Fruit fly (Drosophila melanogaster): ENCODE measurements around the gene CG14841.

CG14841 gene

DNA sequence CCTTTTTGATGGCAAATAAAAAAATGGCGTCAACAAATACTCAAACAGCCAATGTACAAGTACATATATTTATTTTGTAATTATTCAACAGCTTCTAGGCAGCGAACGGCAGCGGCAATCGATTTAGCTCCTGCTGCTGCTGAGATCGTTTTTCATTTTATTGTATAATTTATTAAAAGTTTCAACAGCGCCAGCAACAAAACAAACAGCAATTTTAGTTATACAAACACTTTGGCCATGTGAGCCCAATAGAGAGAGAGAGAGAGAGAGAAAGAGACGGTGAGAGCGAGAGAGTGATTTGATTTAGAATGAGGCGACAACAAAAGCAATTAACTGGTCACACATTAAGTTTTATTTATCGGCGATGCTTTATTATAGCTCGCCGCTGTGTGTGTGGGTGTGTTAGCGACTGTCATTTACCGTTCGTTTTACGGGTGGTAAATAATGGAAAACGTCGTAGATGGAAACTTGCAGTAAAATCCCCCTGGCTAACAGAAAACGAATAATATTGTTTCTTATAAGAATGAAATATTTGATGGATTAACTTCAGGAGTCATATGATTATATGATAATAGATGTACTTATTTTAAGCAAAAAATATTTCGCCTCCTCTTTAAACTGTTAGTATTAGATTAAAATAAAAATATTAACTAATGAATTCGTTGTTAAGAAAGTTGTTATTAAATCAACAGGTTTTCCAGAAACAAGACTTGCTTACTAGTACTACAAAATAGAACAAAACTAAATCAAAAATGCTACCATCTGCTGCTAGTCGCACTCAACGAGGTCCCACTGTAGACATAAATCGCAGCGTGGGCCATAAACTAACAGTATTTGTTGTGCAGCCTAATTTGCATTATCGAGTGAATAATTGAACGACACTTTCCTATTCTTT, 23.1 kb upstream of the CG14841 start (continued):
- TF ChIP-seq run (tag; optimal IDR thresholded peaks at IDR 0.05) = no peak
- TF ChIP-seq Trl (optimal IDR thresholded peaks at IDR 0.05) = peak; percentile 71 to 92
- no peak for TF ChIP-seq Trl (GFP tag; optimal IDR thresholded peaks at IDR 0.05)
- no peak for TF ChIP-seq luna (GFP tag; optimal IDR thresholded peaks at IDR 0.05)
- no peak for TF ChIP-seq CG12219 (GFP tag; optimal IDR thresholded peaks at IDR 0.05)
- TF ChIP-seq bab2 (GFP tag; optimal IDR thresholded peaks at IDR 0.05) = no peak
- TF ChIP-seq CG10431 (GFP tag; optimal IDR thresholded peaks at IDR 0.05) = no peak
- no peak for TF ChIP-seq klu (GFP tag; IDR thresholded peaks at IDR 0.05)
- TF ChIP-seq PHDP (tag; optimal IDR thresholded peaks at IDR 0.05) = peak; percentile 1
- no peak for TF ChIP-seq CG12769 (tag; optimal IDR thresholded peaks at IDR 0.05)
- no peak for TF ChIP-seq Bteb2 (GFP tag; optimal IDR thresholded peaks at IDR 0.05)
- no peak for TF ChIP-seq jumu (GFP tag; optimal IDR thresholded peaks at IDR 0.05)
- no peak for TF ChIP-seq rib (GFP tag; IDR thresholded peaks at IDR 0.05)
- no peak for TF ChIP-seq CG18599 (GFP tag; optimal IDR thresholded peaks at IDR 0.05)
- TF ChIP-seq CG18262 (tag; optimal IDR thresholded peaks at IDR 0.05) = peak; percentile 10
- peak; percentile 14 for TF ChIP-seq CG13424 (tag; optimal IDR thresholded peaks at IDR 0.05)
- no peak for TF ChIP-seq al (GFP tag; IDR thresholded peaks at IDR 0.05)
- TF ChIP-seq CG2120 (GFP tag; optimal IDR thresholded peaks at IDR 0.05) = peak; percentile 26
- TF ChIP-seq Fer2 (tag; optimal IDR thresholded peaks at IDR 0.05) = no peak
- TF ChIP-seq CG10654 (GFP tag; optimal IDR thresholded peaks at IDR 0.05) = no peak
- peak; percentile 66 for TF ChIP-seq CG10543 (GFP tag; optimal IDR thresholded peaks at IDR 0.05)
- peak; percentile 14 for TF ChIP-seq CG7987 (GFP tag; optimal IDR thresholded peaks at IDR 0.05)
- TF ChIP-seq Fer3 (tag; optimal IDR thresholded peaks at IDR 0.05) = no peak
- TF ChIP-seq ase (GFP tag; IDR thresholded peaks at IDR 0.05) = no peak
- no peak for TF ChIP-seq Hr78 (GFP tag; optimal IDR thresholded peaks at IDR 0.05)
- TF ChIP-seq HHEX (GFP tag; optimal IDR thresholded peaks at IDR 0.05) = no peak
- TF ChIP-seq ham (GFP tag; IDR thresholded peaks at IDR 0.05) = no peak
- no peak for TF ChIP-seq CG12299 (tag; optimal IDR thresholded peaks at IDR 0.05)
- peak; percentile 9 for TF ChIP-seq CG3281 (GFP tag; optimal IDR thresholded peaks at IDR 0.05)
- TF ChIP-seq bsh (GFP tag; optimal IDR thresholded peaks at IDR 0.05) = no peak
- TF ChIP-seq z (GFP tag; IDR thresholded peaks at IDR 0.05) = no peak
- no peak for TF ChIP-seq HLH4C (GFP tag; IDR thresholded peaks at IDR 0.05; ENCODE audit: partially characterized antibody)
- TF ChIP-seq HmgD (GFP tag; optimal IDR thresholded peaks at IDR 0.05) = no peak
- peak; percentile 7 for TF ChIP-seq unpg (GFP tag; optimal IDR thresholded peaks at IDR 0.05)
- no peak for TF ChIP-seq dimm (GFP tag; IDR thresholded peaks at IDR 0.05)
- TF ChIP-seq CG15479 (GFP tag; optimal IDR thresholded peaks at IDR 0.05) = no peak
- TF ChIP-seq amos (GFP tag; IDR thresholded peaks at IDR 0.05; ENCODE audit: partially characterized antibody) = no peak
- peak; percentile 45 for TF ChIP-seq gem (tag; optimal IDR thresholded peaks at IDR 0.05)
- no peak for TF ChIP-seq gsb (GFP tag; IDR thresholded peaks at IDR 0.05)
- no peak for TF ChIP-seq CG14860 (GFP tag; IDR thresholded peaks at IDR 0.05; ENCODE audit: partially characterized antibody)
- TF ChIP-seq E2f1 (GFP tag; IDR thresholded peaks at IDR 0.05) = no peak
- no peak for TF ChIP-seq CG10959 (GFP tag; IDR thresholded peaks at IDR 0.05)
- TF ChIP-seq HLH54F (GFP tag; optimal IDR thresholded peaks at IDR 0.05) = no peak
- no peak for TF ChIP-seq C15 (GFP tag; IDR thresholded peaks at IDR 0.05)
- peak; percentile 17 for TF ChIP-seq Xbp1 (GFP tag; optimal IDR thresholded peaks at IDR 0.05)
- TF ChIP-seq Taf1 (GFP tag; IDR thresholded peaks at IDR 0.05) = no peak
- peak; percentile 36; the same call in 1 of the 4 replicates for TF ChIP-seq Gug (GFP tag; IDR thresholded peaks at IDR 0.05)
- TF ChIP-seq CG4854 (GFP tag; optimal IDR thresholded peaks at IDR 0.05) = no peak
- TF ChIP-seq CG6813 (GFP tag; optimal IDR thresholded peaks at IDR 0.05) = peak; percentile 16

Data from whole organism, embryonic.